Worm (Caenorhabditis elegans) whole organism, late embryonic: Measurements from ENCODE around the gene F22E5.1.
A peak's percentile ranks its signal among the peaks of the same experiment; 100 is the strongest.

Experiments used
- C08G9.2 ChIP-seq: sonication (generic microtip); optimal IDR thresholded peaks from 2 replicates; lab custom pipeline; 2016; ENCODE audit warnings: mild to moderate bottlenecking, missing genetic modification characterization, moderate library complexity, missing compliant biosample characterization
- K02D7.2 ChIP-seq: sonication (generic microtip); optimal IDR thresholded peaks from 2 replicates; lab custom pipeline; 2017; ENCODE audit warnings: mild to moderate bottlenecking, missing genetic modification characterization, missing compliant biosample characterization
- K09A11.1 ChIP-seq: sonication (generic microtip); optimal IDR thresholded peaks from 2 replicates; lab custom pipeline; 2017; ENCODE audit warnings: antibody characterized with exemption, mild to moderate bottlenecking, missing genetic modification characterization, missing compliant biosample characterization; ENCODE audit not compliant: insufficient read depth
- Y22D7AL.16 ChIP-seq: sonication (generic microtip); optimal IDR thresholded peaks from 2 replicates; lab custom pipeline; 2016; ENCODE audit warnings: missing genetic modification characterization, missing compliant biosample characterization
- ama-1 ChIP-seq: fragments of 150-350 bp; optimal IDR thresholded peaks from 2 replicates; lab custom pipeline; 2014
- ceh-22 ChIP-seq: sonication (generic microtip); optimal IDR thresholded peaks from 2 replicates; lab custom pipeline; 2017; ENCODE audit warnings: missing biosample characterization, missing genetic modification characterization
- ceh-24 ChIP-seq: sonication (generic microtip); optimal IDR thresholded peaks from 2 replicates; lab custom pipeline; 2016; ENCODE audit warnings: mild to moderate bottlenecking, missing genetic modification characterization, missing compliant biosample characterization
- dmd-4 ChIP-seq: sonication (generic microtip); optimal IDR thresholded peaks from 2 replicates; lab custom pipeline; 2016; ENCODE audit warnings: borderline replicate concordance, missing genetic modification characterization, missing compliant biosample characterization
- dve-1 ChIP-seq: sonication (generic microtip); optimal IDR thresholded peaks from 2 replicates; lab custom pipeline; 2017; ENCODE audit warnings: antibody characterized with exemption, mild to moderate bottlenecking, missing genetic modification characterization, missing compliant biosample characterization
- elt-2 ChIP-seq: sonication (generic microtip); optimal IDR thresholded peaks from 2 replicates; lab custom pipeline; 2016; ENCODE audit warnings: missing genetic modification reagents, missing genetic modification characterization, missing compliant biosample characterization
- fax-1 ChIP-seq: sonication (generic microtip); optimal IDR thresholded peaks from 2 replicates; lab custom pipeline; 2016; ENCODE audit warnings: missing genotype, missing genetic modification characterization, missing compliant biosample characterization
- hlh-13 ChIP-seq: fragments of 200-800 bp; sonication (Bioruptor generic); optimal IDR thresholded peaks from 2 replicates; lab custom pipeline; 2018; ENCODE audit warnings: mild to moderate bottlenecking, missing genetic modification characterization, missing compliant biosample characterization
- hlh-15 ChIP-seq: sonication (generic microtip); optimal IDR thresholded peaks from 2 replicates; lab custom pipeline; 2016; ENCODE audit warnings: missing genetic modification characterization, missing compliant biosample characterization
- lim-6 ChIP-seq: sonication (generic microtip); optimal IDR thresholded peaks from 2 replicates; lab custom pipeline; 2016; ENCODE audit warnings: missing genetic modification characterization, missing compliant biosample characterization
- lin-11 ChIP-seq: fragments of 200-800 bp; sonication (Bioruptor generic); optimal IDR thresholded peaks from 2 replicates; lab custom pipeline; 2018; ENCODE audit warnings: mild to moderate bottlenecking, missing genetic modification characterization, missing compliant biosample characterization
- nhr-11 ChIP-seq: fragments of 150-350 bp; optimal IDR thresholded peaks from 2 replicates; lab custom pipeline; 2014; ENCODE audit warnings: missing biosample characterization, missing genetic modification characterization
- npax-4 ChIP-seq: sonication (generic microtip); optimal IDR thresholded peaks from 2 replicates; lab custom pipeline; 2016; ENCODE audit warnings: missing genetic modification characterization, missing compliant biosample characterization
- pat-9 ChIP-seq: fragments of 200-800 bp; sonication (Bioruptor generic); optimal IDR thresholded peaks from 2 replicates; lab custom pipeline; 2018; ENCODE audit warnings: mild to moderate bottlenecking, missing genetic modification characterization, moderate library complexity, missing compliant biosample characterization
- pax-1 ChIP-seq: fragments of 150-350 bp; optimal IDR thresholded peaks from 2 replicates; lab custom pipeline; 2014; ENCODE audit warnings: missing biosample characterization, missing genetic modification characterization
- pha-2 ChIP-seq: sonication (generic microtip); optimal IDR thresholded peaks from 2 replicates; lab custom pipeline; 2017; ENCODE audit warnings: mild to moderate bottlenecking, missing genetic modification characterization, missing compliant biosample characterization
- pros-1 ChIP-seq: fragments of 150-350 bp; optimal IDR thresholded peaks from 2 replicates; lab custom pipeline; 2014; ENCODE audit warnings: missing biosample characterization, missing genetic modification reagents, missing genetic modification characterization
- sdc-2 ChIP-seq: sonication (generic microtip); optimal IDR thresholded peaks from 2 replicates; lab custom pipeline; 2016; ENCODE audit warnings: missing genotype, missing genetic modification characterization, missing compliant biosample characterization
- syd-9 ChIP-seq: sonication (generic microtip); optimal IDR thresholded peaks from 2 replicates; lab custom pipeline; 2016; ENCODE audit warnings: mild to moderate bottlenecking, missing genetic modification characterization, moderate library complexity, missing compliant biosample characterization
- unc-55 ChIP-seq: sonication (generic microtip); optimal IDR thresholded peaks from 2 replicates; lab custom pipeline; 2017; ENCODE audit warnings: missing biosample characterization, missing genetic modification reagents, missing genetic modification characterization

Gene F22E5.1

DNA sequence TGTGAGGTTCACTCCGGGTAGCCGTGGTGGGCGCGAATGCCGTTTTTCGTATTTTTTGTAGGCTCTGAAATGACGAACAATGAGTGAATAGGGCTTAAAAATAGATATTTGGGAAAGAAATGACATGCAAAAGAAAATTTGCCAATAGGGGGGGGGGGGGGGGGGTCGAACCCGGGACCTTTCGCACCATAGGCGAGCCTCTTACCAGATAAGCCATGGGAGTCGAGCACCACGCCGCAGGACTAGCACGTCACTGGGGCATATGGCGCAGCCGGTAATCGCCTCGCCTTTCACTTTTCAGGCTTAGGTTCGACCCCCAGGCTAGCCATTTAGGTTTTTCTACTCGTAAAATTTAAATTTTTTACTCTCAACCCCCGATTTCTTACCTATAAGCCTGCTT, 45.6 kb downstream of the F22E5.1 start:
- TF ChIP-seq hlh-15 (tag; lab: Kevin White, UChicago) (no peak), pros-1 (tag; lab: Kevin White, UChicago) (no peak), hlh-13 (no peak), fax-1 (tag; lab: Kevin White, UChicago) (no peak), ceh-22 (no peak)

DNA sequence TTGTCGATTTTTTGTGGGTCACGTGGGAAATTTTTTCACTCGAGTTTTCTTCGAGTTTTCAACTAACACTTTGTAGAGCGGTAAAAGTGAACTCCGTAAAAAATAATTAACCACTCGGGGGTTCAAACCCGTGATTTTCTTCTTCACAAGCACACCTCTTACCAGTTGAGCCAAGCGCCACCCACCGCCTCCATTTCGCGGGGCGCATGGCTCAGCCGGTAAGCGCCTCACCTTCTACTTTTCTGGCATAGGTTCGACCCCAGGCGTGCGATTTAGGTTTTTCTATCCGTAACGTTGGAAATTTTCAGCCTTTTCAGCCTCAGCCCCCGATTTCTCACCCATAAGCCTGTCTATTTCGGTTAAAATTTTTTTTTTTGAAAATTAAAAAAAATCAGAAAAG, 48.4 kb downstream of the F22E5.1 start:
- TF ChIP-seq ceh-24 (tag; lab: Kevin White, UChicago) = no peak
- TF ChIP-seq dmd-4 (tag; lab: Kevin White, UChicago) = no peak
- TF ChIP-seq sdc-2 = no peak
- TF ChIP-seq ama-1 (lab: Kevin White, UChicago) = no peak
- no peak for TF ChIP-seq pat-9 (tag; lab: Kevin White, UChicago)
- TF ChIP-seq pax-1 (tag; lab: Kevin White, UChicago) = no peak
- no peak for TF ChIP-seq elt-2 (tag; lab: Kevin White, UChicago)
- TF ChIP-seq pha-2 (tag; lab: Kevin White, UChicago) = no peak
- no peak for TF ChIP-seq Y22D7AL.16 (tag; lab: Kevin White, UChicago)
- TF ChIP-seq hlh-15 (tag; lab: Kevin White, UChicago) = no peak
- no peak for TF ChIP-seq lin-11
- no peak for TF ChIP-seq fax-1 (tag; lab: Kevin White, UChicago)
- TF ChIP-seq K02D7.2 = no peak
- no peak for TF ChIP-seq dve-1 (tag; lab: Kevin White, UChicago)
- no peak for TF ChIP-seq syd-9

- TF ChIP-seq C08G9.2 (tag; lab: Kevin White, UChicago) = no peak
Measured at ce11 chrII:2725561-2725960, 52.0 kb downstream of the F22E5.1 start, which contains the start of the genes T05A8.11 and nep-2. Gene T05A8.11 (minus strand): TSS chrII:2725661. Gene nep-2 (minus strand): TSS chrII:2725752.

ce11 chrII:2726774-2727173, 53.2 kb downstream of the F22E5.1 start:
- TF ChIP-seq C08G9.2 (tag; lab: Kevin White, UChicago) (no peak), K09A11.1 (tag; lab: Kevin White, UChicago) (no peak), unc-55 (GFP tag; lab: Kevin White, UChicago) (peak; percentile 52), lim-6 (tag; lab: Kevin White, UChicago) (no peak), nhr-11 (tag; lab: Kevin White, UChicago) (no peak), Y22D7AL.16 (tag; lab: Kevin White, UChicago) (no peak), elt-2 (tag; lab: Kevin White, UChicago) (no peak), npax-4 (tag; lab: Kevin White, UChicago) (no peak)
